Worm (Caenorhabditis elegans) whole organism, dauer: ENCODE measurements around the gene Y53G8AR.1.

ENCODE experiments used
- unc-62 ChIP-seq: sonication (generic microtip); optimal IDR thresholded peaks from 2 replicates; lab custom pipeline; 2017; ENCODE audit warnings: missing biosample characterization, missing genetic modification reagents, missing genetic modification characterization

Gene Y53G8AR.1

DNA sequence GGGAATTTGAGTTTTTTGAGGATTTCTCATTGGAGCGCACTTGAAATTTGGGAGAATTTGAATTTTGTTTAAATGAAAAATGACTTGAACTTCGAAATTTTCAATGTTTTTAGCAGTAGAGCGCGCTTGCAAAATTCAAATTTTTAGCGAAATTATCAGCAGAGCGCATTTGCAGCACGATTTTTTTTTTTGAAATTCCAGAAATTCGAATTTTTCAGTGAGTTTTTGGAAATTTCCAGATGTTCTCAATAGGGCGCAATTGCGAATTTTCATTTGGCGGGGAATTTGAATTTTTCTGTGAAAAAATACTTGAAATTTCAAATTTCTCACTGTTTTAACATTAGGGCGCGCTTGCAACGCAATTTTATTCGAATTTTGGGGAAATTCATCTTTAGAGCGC, 1.1 kb upstream of the Y53G8AR.1 start:
- TF ChIP-seq unc-62 (GFP tag; lab: Kevin White, UChicago) = no peak

DNA sequence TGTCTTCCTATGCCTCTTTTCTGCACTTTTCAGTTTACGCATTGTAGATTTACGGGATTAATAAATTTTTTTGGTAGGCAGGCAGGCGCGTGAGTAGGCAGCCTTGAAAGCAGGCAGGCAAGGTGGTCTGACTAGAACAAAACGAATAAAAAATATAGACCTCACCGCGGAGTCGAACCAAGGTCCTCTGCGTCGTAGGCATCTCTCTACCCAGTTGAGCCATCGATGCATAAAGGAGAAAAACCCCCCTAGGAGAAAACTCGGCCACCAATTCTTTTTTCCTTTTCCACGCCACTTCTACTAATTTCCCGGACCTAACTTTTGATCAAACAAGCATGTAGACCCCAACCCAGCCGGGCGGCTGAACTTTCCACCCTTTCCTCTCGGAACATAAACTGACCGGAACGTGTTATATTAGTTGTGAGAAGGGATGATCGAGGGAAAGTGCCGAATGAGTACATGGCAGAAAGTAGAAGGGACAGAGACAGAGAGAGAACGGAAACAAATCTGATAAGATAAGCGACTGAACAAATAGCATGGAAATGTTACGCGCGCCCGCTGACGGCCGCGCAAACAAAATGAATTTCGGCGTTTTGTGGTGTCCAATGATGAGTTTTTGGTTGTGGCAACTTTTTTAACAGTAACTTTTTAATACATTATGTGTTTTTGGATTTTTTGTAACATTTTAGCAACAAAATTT, 6.6 kb downstream of the Y53G8AR.1 start:
- TF ChIP-seq unc-62 (GFP tag; lab: Kevin White, UChicago) = no peak

DNA sequence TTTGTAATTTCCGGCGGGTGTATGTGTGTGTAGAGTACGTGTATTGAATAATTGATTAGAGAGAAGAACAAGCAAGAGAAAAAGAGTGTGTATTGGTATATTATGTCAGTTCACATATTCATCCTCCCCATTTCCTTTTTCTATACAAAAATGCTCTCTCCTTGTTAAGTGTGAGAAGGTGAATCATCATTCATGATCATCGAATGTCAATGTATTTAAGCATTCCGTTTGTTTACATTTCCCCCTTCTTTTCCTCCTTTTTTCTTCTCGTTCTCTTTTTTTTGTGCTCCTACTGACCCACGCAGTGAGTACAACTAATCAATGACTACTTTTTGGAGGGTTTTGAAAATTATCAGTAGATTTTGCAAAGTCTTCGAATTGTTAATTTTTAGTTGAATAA, 10.6 kb downstream of the Y53G8AR.1 start:
- no peak for TF ChIP-seq unc-62 (GFP tag; lab: Kevin White, UChicago)

DNA sequence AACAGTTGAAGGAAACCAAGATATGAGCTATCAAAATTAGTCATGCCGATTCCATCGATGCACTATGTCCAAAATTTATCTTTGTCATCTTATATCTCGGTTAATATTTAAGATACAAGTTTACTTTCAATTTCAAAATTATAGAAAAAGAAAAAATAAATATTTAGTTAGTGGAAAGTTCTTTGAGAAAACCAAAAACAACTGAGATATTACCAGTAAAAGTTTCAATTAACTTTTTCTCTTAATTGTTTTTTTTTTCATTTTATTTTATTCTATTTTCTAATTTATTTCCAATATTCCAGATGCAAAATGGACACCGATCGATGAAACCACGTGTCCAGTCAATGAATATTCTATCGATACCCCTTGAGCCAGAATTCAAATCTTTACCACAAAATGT, 11.7 kb downstream of the Y53G8AR.1 start, which contains the start of gene gei-1:
Gene gei-1 (plus strand): TSS at position 301 of the 400 bp plus-strand sequence.
- no peak for TF ChIP-seq unc-62 (GFP tag; lab: Kevin White, UChicago)

DNA sequence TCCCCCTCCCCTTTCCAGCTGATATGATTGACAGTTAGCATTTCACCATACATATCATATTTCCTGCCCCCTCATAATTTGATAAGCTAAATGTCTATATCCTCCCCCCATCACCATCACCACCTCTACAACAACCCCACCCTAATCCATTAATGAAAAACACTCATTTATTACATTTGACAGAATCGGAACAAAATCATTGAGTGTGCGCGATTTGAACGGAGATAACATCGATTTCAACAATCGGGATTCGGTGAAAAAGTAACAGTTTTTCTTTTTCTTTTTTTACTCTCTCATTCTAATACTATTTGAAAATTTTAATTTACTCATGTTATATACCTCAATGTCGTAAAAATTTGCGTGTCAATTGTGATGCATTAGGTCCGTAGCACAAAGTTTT, 13.0 kb downstream of the Y53G8AR.1 start:
- TF ChIP-seq unc-62 (GFP tag; lab: Kevin White, UChicago) = no peak

DNA sequence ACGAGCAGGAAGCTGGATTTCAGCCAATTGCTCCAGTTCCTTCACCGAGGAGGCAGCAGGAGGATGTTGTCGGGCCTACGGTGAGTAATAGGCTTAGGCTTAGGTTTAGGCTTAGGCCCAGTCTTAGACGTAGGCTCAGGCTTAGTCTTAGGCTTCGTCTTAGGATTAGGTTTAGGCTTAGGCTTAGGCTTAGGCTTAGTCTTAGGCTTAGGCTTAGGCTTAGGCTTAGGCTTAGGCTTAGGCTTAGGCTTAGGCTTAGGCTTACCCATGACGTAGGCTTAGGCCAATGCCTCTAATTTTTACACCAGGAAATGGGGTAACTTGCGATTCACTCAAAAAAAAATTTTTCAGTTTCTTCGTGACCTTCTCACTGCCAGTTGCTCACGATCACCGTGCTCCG, 13.8 kb downstream of the Y53G8AR.1 start:
- TF ChIP-seq unc-62 (GFP tag; lab: Kevin White, UChicago) = no peak

DNA sequence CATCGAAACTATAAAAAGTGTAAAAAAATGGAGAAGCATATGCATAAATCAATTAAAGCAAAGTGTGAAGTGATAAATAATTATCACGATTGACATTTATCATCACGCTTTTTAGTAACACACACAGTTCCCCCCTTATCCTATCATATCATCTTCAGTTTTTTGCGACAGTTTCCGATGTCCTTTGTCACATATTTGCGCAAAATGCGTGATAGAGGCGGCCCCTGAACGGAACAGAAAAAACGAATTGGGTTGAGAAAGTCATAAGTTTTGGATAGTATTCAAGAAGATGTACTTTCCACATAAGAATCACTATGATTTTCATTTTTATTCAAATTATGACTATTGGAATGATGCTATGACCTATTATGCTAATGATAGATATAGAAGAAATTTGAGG, 16.2 kb downstream of the Y53G8AR.1 start:
- no peak for TF ChIP-seq unc-62 (GFP tag; lab: Kevin White, UChicago)

DNA sequence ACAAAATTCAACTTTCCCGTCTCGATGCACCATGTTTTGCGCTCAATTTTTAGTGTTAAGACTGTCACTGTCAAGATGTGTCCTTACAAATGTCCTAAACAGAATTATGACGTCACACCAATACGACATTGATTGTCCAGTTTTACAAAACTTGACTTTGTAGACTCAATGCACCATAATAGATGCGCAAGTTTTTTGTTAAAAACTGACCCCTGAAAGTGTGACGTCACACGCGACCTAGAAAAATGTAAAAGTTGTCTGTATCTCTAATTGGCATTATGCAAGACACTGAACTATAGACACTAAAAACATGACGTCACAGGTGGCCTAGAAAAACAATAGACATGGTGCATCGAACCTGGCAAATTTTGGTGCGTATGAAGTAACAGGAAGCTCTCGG, 18.3 kb downstream of the Y53G8AR.1 start:
- no peak for TF ChIP-seq unc-62 (GFP tag; lab: Kevin White, UChicago)

DNA sequence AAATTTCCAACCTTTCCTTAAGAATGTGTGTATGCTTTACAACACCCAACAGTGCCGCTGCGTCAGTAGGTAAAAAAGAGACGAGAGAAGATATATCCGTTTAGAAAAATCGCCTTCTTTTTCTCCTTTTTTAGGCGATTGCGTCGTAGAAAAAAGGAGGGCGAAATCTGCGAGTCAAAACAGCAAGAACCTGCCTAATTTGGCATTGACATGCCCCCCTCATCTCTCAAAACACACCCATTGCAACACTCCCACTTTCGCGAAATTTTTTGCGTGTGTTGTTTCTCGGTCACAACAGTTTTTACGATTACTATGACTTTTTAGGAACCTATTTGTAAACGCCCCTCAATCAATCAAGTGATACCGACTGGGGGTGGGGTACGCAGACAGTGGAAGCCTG, 18.8 kb downstream of the Y53G8AR.1 start:
- TF ChIP-seq unc-62 (GFP tag; lab: Kevin White, UChicago) = no peak

DNA sequence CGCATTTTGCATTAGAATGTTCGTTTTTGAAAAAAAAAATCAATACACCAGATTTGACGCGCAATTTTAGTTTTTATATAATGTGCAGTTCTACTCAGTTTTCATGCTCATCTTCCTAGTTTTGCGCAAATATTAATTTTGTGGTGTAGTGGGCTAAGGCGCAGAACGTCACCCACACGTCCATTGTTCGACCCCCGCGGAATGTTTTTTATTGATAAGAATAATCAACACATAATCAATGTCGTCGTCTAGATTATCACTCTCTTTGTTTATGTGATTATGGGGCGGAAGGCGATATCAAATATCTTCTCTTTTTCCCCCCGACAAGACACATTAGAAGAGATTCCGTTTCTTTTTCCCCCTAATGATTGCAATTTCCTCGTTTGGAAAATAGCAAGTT, 23.0 kb downstream of the Y53G8AR.1 start:
- no peak for TF ChIP-seq unc-62 (GFP tag; lab: Kevin White, UChicago)

DNA sequence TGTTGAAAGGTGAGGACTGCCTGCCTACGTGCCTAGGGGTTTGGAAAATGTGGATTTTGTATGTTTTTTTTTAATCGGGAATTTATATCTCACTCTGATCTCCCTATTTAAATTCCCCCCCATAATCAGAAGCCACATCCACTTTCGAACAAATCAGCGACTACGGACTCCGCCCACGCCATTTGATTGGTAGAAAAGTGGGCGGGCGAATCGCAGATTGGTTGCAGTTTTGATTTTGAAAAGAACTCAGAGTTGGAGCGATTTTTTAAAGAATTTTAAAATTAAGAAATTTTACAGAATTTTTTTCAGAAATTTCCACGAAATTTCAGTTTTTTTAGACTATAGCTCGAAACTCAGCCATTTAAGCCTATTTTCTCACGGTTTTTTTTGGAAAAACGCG, 27.2 kb downstream of the Y53G8AR.1 start:
- no peak for TF ChIP-seq unc-62 (GFP tag; lab: Kevin White, UChicago)

DNA sequence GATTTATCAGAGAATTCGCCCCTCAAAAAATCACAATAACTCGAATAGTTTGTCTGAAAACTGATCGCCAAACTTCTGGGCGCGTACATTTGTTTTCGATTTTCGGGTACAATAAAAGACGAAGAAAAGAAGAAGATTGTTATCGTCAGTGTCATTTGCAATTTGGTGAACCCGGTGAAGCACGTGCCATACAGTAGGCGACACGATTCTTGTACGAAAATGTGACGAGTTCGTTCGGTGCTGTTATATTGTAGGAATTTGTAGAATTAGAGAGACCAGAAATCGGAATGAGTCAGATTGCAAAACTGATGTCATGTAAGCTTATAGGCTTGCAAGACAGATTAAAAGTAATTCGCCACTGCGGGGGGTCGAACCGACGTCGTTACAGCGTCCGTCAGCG, 34.9 kb downstream of the Y53G8AR.1 start:
- no peak for TF ChIP-seq unc-62 (GFP tag; lab: Kevin White, UChicago)

DNA sequence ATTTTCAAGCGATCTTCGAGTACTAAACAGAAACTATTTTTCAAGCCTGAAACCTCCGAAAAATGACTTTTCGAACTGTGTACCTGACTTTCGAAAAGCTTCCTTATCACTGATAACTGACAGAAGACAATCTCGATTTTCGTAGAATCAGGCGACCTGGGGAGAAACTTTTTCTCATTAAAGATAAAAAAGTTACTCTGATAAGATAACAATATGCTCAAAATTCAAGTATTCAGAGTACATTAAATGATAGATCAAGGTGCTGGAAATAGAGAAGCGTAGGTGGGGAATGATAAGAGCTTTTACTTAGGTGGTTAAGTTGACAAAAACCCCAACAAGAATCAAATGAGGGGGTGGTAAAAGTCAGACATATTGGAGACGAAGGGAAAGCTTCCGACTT, 37.2 kb downstream of the Y53G8AR.1 start, which contains the start of gene prk-2:
Gene prk-2 (minus strand): TSS at position 156 of the 400 bp plus-strand sequence.
- no peak for TF ChIP-seq unc-62 (GFP tag; lab: Kevin White, UChicago)

DNA sequence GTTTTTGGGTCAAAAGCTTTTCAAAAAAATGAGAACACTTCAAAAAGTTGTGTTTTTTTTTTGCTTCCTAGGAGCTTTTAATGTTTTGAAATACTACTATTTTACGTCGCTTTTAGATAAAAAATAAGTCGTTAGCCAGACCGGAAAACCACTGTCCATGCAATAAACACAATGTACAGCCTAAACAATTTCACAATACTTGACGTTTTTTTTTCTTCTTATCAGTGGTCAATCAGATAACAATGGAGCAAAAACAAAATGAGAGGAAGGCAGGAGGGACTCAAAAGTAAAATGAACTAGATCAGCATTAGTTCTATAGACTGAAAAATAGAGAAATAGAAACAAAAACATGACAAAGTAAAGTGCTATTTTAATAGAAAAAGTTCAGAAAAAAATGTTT, 37.9 kb downstream of the Y53G8AR.1 start:
- no peak for TF ChIP-seq unc-62 (GFP tag; lab: Kevin White, UChicago)

DNA sequence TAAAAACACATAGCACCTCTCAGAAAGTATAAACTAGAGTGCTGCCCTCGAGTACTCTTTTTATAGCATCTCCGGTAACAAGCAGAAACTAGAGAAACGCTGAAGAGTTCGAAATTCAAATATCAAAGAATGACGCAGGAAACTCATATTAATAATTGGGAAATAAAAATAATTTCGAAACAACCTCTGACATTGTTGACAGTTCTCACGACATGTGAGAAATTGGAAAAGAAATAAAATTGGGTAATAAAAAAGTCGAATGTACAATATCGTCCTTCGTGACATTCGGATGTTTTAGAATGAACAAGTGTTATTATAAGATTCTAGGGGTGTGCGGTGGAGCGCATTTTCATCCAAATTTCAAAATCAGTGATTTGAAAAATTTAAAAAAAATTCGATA, 39.4 kb downstream of the Y53G8AR.1 start:
- no peak for TF ChIP-seq unc-62 (GFP tag; lab: Kevin White, UChicago)

DNA sequence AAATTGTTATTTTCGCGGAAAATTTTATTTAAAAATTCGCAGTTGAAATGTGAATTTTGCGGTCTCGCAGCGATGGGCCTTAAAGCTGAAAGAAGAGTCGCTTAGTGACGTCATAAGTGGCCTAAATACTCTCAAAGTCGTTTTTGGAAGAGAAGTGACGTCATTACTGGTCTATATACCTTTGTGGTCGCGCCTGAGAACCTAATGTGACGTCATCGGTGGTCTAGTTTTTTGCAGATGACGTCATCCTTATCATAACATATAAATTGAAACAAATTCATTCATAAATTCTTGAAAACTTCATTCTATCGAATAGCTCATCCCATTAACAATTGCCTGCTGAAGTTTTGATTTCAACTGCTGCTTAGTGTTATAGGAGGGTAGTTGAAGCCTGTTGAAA, 44.3 kb downstream of the Y53G8AR.1 start:
- TF ChIP-seq unc-62 (GFP tag; lab: Kevin White, UChicago) = no peak

DNA sequence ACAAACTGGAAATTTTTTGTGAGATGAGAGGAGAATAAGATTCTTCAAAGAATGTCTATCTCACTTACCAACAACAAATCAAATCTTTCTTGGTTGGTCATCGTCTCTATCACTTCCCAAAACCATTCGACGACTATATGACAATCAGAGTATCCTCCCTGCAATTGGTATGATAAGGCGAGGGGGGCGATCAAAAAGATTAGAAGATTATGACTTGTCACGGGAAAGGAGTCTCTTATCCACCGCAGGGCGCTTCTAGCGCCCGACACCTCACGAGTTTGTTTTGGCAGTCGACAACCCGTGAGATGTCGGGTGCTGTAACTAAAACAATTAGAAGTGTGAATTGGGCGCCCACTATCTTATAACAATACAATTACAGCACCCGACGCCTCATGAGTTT, 44.9 kb downstream of the Y53G8AR.1 start:
- no peak for TF ChIP-seq unc-62 (GFP tag; lab: Kevin White, UChicago)
